Fruit fly (Drosophila melanogaster): ENCODE data around the gene Awh.
A peak's percentile ranks its signal among the peaks of the same experiment; 100 is the strongest.

The Awh gene

DNA sequence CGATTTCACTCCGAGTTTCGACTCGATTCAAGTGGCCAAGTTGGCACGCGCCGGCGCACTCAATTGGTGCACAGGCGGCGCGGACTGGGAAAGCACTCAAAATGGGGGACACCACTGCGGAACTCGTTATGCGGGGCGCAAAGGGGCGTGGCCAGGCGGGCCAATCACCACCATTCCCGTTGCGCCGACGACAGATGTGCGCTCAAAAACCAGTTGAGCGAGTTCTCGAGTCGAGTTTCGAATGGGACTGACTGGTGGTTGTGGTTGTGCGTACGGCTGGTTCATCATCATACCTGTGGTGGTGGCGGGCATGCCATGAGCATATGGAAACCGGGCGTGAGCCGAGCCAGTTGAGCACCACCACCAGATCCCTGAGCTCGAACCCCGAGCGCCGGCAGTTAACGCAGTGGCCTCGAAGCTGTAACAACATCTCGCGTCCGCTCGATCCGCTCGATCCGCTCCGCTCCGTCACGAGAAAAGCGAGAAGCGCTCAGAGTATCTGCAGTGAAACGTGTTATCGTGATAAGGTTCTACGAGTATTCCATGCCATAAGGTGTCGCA is at the start of gene Awh:
Gene Awh (plus strand): TSS at position 392 of the 561 bp plus-strand sequence.
- TF ChIP-seq Hr96 (GFP tag; optimal IDR thresholded peaks at IDR 0.05), result no peak
- no peak for TF ChIP-seq CG7101 (tag; optimal IDR thresholded peaks at IDR 0.05)
- TF ChIP-seq CG7045 (GFP tag; optimal IDR thresholded peaks at IDR 0.05), result no peak

DNA sequence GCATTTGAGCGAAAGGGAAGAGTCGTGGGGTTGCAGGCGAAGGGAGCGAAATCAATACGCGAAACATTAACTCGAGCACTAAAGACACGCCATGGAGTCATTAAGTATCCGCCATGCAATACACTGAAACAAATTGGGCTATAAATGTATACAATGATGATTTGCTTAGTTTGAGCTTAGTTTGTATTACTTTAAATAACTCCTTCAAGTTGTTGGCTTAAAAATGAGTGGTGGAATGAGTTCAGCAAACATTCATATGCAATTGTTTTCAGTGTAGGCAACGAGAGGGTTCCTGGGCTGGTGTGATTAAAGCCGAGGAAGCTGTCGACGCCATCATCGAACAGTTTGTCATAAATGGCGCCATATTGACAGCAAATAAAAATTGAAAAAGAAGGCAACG is 48.3 kb upstream of the Awh start:
- no peak for TF ChIP-seq CG7101 (tag; optimal IDR thresholded peaks at IDR 0.05)
- TF ChIP-seq Crg-1 (GFP tag; optimal IDR thresholded peaks at IDR 0.05), result no peak
- no peak for TF ChIP-seq CG12768 (GFP tag; optimal IDR thresholded peaks at IDR 0.05)
- TF ChIP-seq cic (GFP tag; optimal IDR thresholded peaks at IDR 0.05), result no peak
- no peak for TF ChIP-seq CG1620 (GFP tag; optimal IDR thresholded peaks at IDR 0.05)
- no peak for TF ChIP-seq CG14711 (tag; optimal IDR thresholded peaks at IDR 0.05)

DNA sequence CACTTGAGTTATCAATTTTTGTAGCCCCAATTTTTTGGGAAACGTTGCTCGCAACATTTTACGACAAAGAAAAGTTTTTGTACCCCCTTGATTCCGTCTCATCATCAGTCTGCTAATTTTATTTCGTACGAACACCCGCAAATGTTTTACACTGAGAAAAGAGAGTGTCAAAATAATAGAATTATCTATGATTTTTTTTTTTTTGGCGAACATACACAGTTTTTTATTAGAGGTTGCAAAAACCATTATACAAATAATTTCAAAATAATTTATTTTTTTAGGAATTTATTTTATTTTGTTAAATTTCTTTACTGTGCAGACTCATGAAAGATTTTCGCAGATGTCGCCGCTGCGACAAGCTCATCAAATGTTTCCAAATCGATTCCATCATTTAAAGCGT is 47.5 kb upstream of the Awh start:
- TF ChIP-seq CG12768 (GFP tag; optimal IDR thresholded peaks at IDR 0.05) (no peak), kay (GFP tag; ENCODE audit: borderline replicate concordance) (peak; percentile 28)

DNA sequence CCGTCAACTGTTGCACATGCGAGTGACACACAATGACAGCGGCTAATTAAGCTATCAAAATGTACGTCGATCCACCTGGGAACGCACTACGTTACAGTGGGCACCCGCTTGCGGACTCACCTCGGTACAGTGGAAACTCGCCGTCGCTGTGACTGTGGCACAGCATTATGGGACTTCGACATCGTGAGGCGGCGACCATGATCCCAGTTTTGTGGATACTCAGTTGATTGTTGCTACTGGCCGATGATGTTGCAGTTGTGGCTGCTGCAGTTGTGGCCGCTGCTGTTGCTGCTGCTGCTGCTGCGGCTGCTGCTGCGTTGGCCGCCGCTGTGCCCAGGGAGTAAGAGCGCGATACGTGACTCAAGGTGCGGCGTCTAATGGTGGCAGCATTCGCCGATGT is 46.2 kb upstream of the Awh start:
- TF ChIP-seq cnc (optimal IDR thresholded peaks at IDR 0.05) (no peak), bab1 (GFP tag; optimal IDR thresholded peaks at IDR 0.05) (no peak), ovo (GFP tag; optimal IDR thresholded peaks at IDR 0.05) (no peak), CG1620 (GFP tag; optimal IDR thresholded peaks at IDR 0.05) (no peak), pad (GFP tag; optimal IDR thresholded peaks at IDR 0.05) (no peak), CG5204 (GFP tag; optimal IDR thresholded peaks at IDR 0.05) (no peak), Crg-1 (GFP tag; optimal IDR thresholded peaks at IDR 0.05) (no peak), CG14711 (tag; optimal IDR thresholded peaks at IDR 0.05) (no peak), Clk (GFP tag; optimal IDR thresholded peaks at IDR 0.05) (no peak)

DNA sequence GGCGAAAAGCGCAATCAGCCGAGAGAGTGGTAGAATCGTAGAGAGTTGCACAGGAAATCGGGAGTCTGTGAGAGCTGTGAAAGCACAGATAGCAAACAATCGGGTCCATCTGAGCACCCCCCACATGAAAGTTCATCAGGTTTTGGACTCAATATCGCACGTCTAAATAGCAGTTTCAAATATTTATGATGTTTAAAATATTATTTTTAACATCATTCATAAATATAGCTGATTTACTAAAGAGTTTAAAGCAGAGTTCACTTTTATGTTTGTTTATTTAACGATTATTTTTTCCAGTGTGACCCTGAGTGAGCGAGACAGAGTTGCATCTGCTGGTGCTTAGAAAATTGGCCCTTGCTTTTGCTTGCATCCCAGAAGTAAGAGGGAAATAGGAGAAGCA is 44.7 kb upstream of the Awh start:
- TF ChIP-seq CG33017 (tag; optimal IDR thresholded peaks at IDR 0.05) (peak; percentile 18), Crg-1 (GFP tag; optimal IDR thresholded peaks at IDR 0.05) (no peak), CG5204 (GFP tag; optimal IDR thresholded peaks at IDR 0.05) (no peak), cic (GFP tag; optimal IDR thresholded peaks at IDR 0.05) (no peak), CG7045 (GFP tag; optimal IDR thresholded peaks at IDR 0.05) (no peak)

DNA sequence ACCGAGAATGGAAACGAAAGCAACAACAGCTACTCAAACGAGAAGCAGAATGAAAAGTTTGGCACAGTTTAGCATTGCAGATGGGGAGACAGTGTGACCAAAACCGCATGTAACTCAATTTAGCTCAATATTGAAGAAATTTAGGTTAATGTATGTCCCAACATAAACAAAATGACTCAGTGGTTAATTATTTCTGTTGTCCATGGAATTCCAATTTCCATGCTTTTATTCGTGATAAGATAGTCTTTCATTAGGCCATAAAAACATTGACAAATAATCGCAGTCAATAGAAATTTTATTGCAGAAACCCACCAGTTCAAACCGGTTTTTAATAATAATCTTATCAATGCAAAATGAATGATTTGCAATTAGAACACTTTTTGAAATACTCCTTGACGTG is 44.2 kb upstream of the Awh start:
- TF ChIP-seq kay (GFP tag; ENCODE audit: borderline replicate concordance), result no peak
- TF ChIP-seq cic (GFP tag; optimal IDR thresholded peaks at IDR 0.05), result no peak
- TF ChIP-seq Crg-1 (GFP tag; optimal IDR thresholded peaks at IDR 0.05), result no peak
- no peak for TF ChIP-seq CG7101 (tag; optimal IDR thresholded peaks at IDR 0.05)
- no peak for TF ChIP-seq Mnt (GFP tag; optimal IDR thresholded peaks at IDR 0.05)

DNA sequence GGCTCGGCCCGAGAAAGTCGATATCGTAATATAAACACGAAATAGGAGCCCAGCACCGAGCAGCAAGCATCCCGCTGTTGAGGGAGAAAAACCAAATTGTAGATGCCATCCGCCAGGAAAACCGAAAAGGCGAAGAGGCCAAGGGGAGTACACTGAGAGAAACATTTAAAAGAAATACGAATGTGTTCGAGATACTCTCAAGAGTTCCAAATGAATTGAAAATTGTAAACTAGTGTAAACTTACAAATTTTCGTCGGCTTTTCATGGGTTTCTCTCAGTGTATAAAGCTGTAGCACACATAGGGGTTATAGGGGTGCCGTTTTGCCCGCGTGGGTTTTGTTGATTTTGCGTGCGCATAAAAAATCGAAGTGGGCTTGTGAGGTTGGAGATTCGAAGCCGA is 43.3 kb upstream of the Awh start:
- peak; percentile 26 for TF ChIP-seq CG7101 (tag; optimal IDR thresholded peaks at IDR 0.05)
- TF ChIP-seq CG33017 (tag; optimal IDR thresholded peaks at IDR 0.05), result peak; percentile 44
- TF ChIP-seq kay (GFP tag; ENCODE audit: borderline replicate concordance), result no peak
- TF ChIP-seq Hr96 (GFP tag; optimal IDR thresholded peaks at IDR 0.05), result peak; percentile 63
- no peak for TF ChIP-seq Mnt (GFP tag; optimal IDR thresholded peaks at IDR 0.05)
- TF ChIP-seq toe (GFP tag; optimal IDR thresholded peaks at IDR 0.05), result no peak
- peak; percentile 41 for TF ChIP-seq CG5204 (GFP tag; optimal IDR thresholded peaks at IDR 0.05)
- TF ChIP-seq CG11617 (GFP tag; optimal IDR thresholded peaks at IDR 0.05), result peak; percentile 7
- peak; percentile 38 for TF ChIP-seq cic (GFP tag; optimal IDR thresholded peaks at IDR 0.05)
- peak; percentile 3 for TF ChIP-seq tj (GFP tag; optimal IDR thresholded peaks at IDR 0.05)
- no peak for TF ChIP-seq CG1620 (GFP tag; optimal IDR thresholded peaks at IDR 0.05)
- no peak for TF ChIP-seq CG12768 (GFP tag; optimal IDR thresholded peaks at IDR 0.05)

DNA sequence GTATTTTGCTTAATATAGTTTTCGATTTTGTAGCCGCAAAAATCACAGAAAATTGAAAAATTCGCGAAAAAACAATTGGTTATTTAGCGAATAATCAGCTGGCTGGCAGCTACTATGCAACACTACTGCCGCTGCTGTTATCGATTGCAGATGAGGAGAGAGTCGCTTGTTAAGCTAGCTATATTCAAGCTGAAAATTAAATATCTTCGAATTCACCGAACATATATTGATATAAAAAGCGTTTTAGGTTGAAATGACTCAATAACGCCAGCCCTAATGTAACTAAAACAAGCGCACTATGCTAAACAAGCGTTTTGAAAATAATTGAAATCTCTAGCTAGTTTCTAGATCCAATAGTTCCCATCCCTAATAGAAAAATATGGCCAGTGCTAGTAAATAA is 39.7 kb upstream of the Awh start, which contains the start of the genes CG32264, ntc and IntS10:
Gene CG32264 (minus strand): TSS at position 130 of the 400 bp plus-strand sequence.
Gene ntc (minus strand): TSS at position 130 of the 400 bp plus-strand sequence.
Gene IntS10 (plus strand): TSS at position 381 of the 400 bp plus-strand sequence.
- TF ChIP-seq pad (GFP tag; optimal IDR thresholded peaks at IDR 0.05), result peak; percentile 73
- peak; percentile 60 for TF ChIP-seq CG33017 (tag; optimal IDR thresholded peaks at IDR 0.05)
- TF ChIP-seq CG7101 (tag; optimal IDR thresholded peaks at IDR 0.05), result peak; percentile 81
- peak; percentile 80 for TF ChIP-seq CG11617 (GFP tag; optimal IDR thresholded peaks at IDR 0.05)
- TF ChIP-seq CG5204 (GFP tag; optimal IDR thresholded peaks at IDR 0.05), result no peak
- TF ChIP-seq cnc (optimal IDR thresholded peaks at IDR 0.05), result no peak
- peak; percentile 44 for TF ChIP-seq cic (GFP tag; optimal IDR thresholded peaks at IDR 0.05)
- peak; percentile 91 for TF ChIP-seq CG1620 (GFP tag; optimal IDR thresholded peaks at IDR 0.05)
- TF ChIP-seq toe (GFP tag; optimal IDR thresholded peaks at IDR 0.05), result peak; percentile 92
- peak; percentile 71 for TF ChIP-seq bab1 (GFP tag; optimal IDR thresholded peaks at IDR 0.05)
- TF ChIP-seq CG14711 (tag; optimal IDR thresholded peaks at IDR 0.05), result peak; percentile 71
- TF ChIP-seq Mnt (GFP tag; optimal IDR thresholded peaks at IDR 0.05), result peak; percentile 80
- TF ChIP-seq CG7045 (GFP tag; optimal IDR thresholded peaks at IDR 0.05), result peak; percentile 67
- TF ChIP-seq kay (GFP tag; ENCODE audit: borderline replicate concordance), result no peak
- peak; percentile 71 for TF ChIP-seq Clk (GFP tag; optimal IDR thresholded peaks at IDR 0.05)
- peak; percentile 12 for TF ChIP-seq ovo (GFP tag; optimal IDR thresholded peaks at IDR 0.05)
- peak; percentile 87 for TF ChIP-seq Crg-1 (GFP tag; optimal IDR thresholded peaks at IDR 0.05)
- peak; percentile 83 for TF ChIP-seq CG12768 (GFP tag; optimal IDR thresholded peaks at IDR 0.05)
- TF ChIP-seq Hr96 (GFP tag; optimal IDR thresholded peaks at IDR 0.05), result peak; percentile 84
- peak; percentile 44 for TF ChIP-seq tj (GFP tag; optimal IDR thresholded peaks at IDR 0.05)

Measured in whole organism, adult.